Fruit fly (Drosophila melanogaster) whole organism, larva: Measurements from ENCODE around the gene IntS2.

ENCODE experiments used
- noc ChIP-seq: fragments of 200-800 bp; sonication (Bioruptor generic); optimal IDR thresholded peaks from 3 replicates; lab custom pipeline; 2019; ENCODE audit warnings: missing biosample characterization, mild to moderate bottlenecking, missing genetic modification characterization, moderate library complexity

The IntS2 gene

dm6 chrX:17656501-17656900, at the start of gene IntS2:
Gene IntS2 (minus strand): TSS chrX:17656818.
- no peak for TF ChIP-seq noc

- peak; percentile 82 for TF ChIP-seq noc
Measured at dm6 chrX:17702738-17703570, 46.3 kb upstream of the IntS2 start, which contains the start of the genes CG8188 and par-6. Gene CG8188 (minus strand): TSS chrX:17703024. Gene par-6 (plus strand): TSS chrX:17703352.

DNA sequence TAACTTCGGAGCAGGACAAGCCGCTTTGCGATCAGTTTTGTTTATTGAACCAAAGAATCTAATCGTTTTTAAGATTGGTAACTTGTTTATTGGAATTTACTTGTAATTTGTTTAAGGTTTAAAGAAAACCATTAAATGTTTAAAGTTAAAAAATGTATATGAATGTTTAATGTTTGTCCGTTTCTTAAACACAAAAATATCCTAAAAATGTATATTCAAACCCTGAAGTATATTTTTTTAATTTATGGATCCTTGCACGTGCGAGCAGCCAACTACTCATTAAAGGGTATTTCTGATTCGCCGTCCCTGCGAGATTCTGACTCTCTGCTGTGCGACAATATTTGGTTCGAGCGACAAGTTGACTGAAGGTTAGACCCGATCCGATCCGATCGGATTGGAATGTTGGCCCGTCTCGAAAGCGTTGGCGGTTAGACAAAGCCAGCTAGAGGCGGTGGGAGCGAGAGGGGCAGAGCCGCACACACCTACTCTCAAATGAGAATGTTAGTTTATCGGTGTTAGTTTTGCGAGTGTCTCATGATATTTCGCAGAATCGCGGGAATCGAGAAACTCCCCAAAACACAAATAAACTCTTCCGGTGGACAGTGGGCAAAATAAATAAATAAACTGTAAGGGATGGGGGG, 42.4 kb upstream of the IntS2 start:
- TF ChIP-seq noc: peak; percentile 91

DNA sequence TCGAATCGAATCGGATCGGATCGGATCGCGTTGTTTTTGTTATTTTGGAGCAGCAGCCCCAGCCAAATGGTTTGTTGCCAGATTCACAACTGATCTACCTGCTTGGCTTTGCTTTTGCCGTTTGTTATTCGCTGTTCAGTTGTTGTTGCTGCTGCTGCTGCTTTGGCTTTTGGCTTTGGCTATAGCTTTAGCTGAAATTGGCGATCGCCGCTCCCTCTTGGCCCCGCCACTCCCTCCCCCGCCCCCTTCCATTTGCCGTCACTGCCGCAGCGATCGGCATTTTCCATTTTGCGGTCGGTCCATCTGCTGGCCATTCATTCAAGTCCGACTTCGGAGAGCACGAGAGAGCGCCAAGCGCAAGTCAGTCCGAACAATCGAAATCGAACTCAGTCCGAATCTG, 41.8 kb upstream of the IntS2 start, which contains the start of gene chas:
chas (minus strand) TSS at position 295 of the 400 bp plus-strand sequence.
- no peak for TF ChIP-seq noc

DNA sequence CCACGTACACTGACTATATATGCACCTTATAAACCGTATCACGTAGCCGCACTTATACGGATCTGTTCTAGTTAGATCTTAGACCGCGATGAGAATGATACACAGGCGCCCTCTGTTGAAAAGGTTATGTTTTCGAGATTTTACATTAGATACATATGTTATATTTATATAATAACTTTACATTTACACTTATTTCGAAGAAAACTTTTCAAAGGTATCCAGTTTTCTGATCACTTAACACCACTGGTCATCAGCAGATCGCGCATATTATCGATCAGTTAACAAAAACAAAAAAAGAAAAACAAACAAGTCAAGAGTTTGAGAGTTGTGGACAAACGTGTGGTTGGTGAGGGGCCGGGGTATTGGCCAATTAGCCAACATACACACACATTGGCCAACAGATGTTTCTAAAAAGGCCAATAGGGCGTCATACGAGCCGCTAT, 41.1 kb upstream of the IntS2 start:
- TF ChIP-seq noc: no peak

- TF ChIP-seq noc: peak; percentile 8
Measured at dm6 chrX:17697266-17697665, 40.6 kb upstream of the IntS2 start.

DNA sequence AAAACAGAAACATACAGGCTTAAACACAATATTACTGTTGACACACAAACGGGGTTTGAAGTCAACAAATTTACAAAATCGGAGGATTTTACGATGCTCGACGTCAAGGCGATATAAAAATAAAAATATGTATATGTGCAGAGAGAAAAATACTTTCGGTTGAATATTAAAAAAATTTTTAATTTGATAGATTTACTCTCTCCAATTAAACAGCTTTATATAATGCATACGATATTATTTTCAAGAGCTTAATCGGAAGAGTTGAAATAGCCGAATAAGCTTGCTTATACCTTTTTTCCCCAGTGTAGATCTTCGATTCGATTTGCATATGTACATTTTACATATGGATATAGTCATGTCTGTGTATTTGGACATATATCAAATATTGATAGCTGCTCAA, 40.0 kb upstream of the IntS2 start:
- peak; percentile 40 for TF ChIP-seq noc

dm6 chrX:17695641-17696040, 39.0 kb upstream of the IntS2 start:
- TF ChIP-seq noc: no peak

DNA sequence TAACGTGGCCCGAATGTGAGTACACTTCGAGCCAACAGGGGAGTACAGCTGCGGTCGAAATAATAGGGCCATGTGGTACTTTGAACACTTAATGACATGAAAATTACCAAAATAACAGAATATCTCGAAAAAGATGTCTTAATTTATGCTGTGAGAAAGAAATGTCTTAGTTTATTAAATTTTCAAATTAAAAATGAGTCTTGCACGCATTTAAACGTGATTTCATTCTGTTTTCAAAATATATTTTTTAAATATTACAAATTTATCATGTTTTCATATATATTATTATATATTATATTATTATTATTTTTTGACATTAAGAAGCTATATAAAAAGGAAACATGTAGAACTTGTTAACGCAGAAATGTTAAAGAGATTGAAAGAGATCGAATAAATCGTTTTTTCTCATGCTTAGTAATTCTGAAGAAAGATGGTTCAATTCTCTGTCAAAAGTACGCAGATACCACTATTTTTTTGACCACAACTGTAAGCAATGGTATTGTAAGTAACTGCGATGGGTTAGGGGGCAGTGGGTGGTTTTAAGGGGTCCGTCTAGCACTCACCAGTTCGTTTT, 38.3 kb upstream of the IntS2 start:
- no peak for TF ChIP-seq noc

dm6 chrX:17693981-17694872, 37.6 kb upstream of the IntS2 start:
- TF ChIP-seq noc: no peak

- TF ChIP-seq noc: no peak
Measured at dm6 chrX:17692729-17693128, 36.1 kb upstream of the IntS2 start.

DNA sequence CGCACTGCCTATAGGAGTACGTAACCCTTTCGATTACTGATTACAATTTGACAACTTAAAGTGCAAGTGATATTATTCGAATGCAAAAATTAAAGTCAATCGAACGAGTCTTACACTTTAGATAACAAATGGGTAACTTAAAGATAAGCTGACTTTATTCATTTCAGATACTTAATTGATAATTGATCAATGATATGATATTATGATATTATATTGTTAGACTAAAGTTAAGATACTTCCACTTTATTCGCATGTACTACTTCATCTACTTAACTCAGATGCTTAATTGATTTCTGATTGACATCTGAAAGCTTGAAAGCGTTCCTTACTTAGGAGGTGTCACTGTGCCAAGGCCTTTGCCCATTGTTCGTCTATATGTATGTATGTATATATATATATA, 29.6 kb upstream of the IntS2 start:
- TF ChIP-seq noc: no peak

- TF ChIP-seq noc: no peak
Measured at dm6 chrX:17683506-17683858, 26.9 kb upstream of the IntS2 start.

dm6 chrX:17682745-17683505, 26.3 kb upstream of the IntS2 start:
- TF ChIP-seq noc: peak; percentile 11

dm6 chrX:17679642-17680571, 23.3 kb upstream of the IntS2 start:
- TF ChIP-seq noc: peak; percentile 19
